Worm (Caenorhabditis elegans): ENCODE measurements around the gene oig-2.

DNA sequence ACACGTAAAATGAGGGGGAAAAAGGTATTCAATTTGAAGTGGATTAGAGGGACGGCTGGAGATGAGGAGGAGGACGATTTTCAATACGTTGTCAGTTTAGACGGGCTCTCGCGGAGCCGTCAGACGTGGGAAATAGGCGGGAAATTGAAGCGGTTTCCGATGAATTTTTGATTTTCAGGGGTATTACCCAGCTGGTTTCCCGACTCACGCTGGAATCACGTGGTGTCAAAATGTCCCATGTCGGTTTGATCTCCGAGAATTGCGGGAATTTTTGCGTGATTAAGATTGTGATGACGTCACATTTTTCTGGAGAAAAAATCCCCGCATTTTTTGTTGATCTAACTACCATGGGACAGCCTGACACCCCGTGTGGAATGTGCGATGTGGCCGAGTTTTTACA lies 4.7 kb upstream of the oig-2 start:
- TF ChIP-seq ztf-23 (GFP tag; IDR thresholded peaks at IDR 0.05): no peak
- TF ChIP-seq med-1 (GFP tag; optimal IDR thresholded peaks at IDR 0.05; ENCODE audit: insufficient read depth): no peak
- TF ChIP-seq tab-1 (GFP tag; IDR thresholded peaks at IDR 0.05): no peak
- no peak for TF ChIP-seq flt-1 (GFP tag; IDR thresholded peaks at IDR 0.05)

Data from whole organism, midembryonic.